Fruit fly (Drosophila melanogaster): ENCODE measurements around the gene ND-13B.

ND-13B gene

dm6 chr3L:10656451-10657198 lies 37.3 kb downstream of the ND-13B start (continued):
- TF ChIP-seq CG17328 (GFP tag; IDR thresholded peaks at IDR 0.05) (no peak), CG8478 (optimal IDR thresholded peaks at IDR 0.05) (no peak), Pdp1 (GFP tag; optimal IDR thresholded peaks at IDR 0.05) (peak; percentile 34 to 55), CG8281 (tag; optimal IDR thresholded peaks at IDR 0.05) (peak; percentile 40), CrebB (tag; optimal IDR thresholded peaks at IDR 0.05) (peak; percentile 85), Lhr (GFP tag; optimal IDR thresholded peaks at IDR 0.05) (peak; percentile 36), Fer2 (tag; optimal IDR thresholded peaks at IDR 0.05) (peak; percentile 7), Usf (GFP tag; optimal IDR thresholded peaks at IDR 0.05) (no peak), CG14667 (GFP tag; IDR thresholded peaks at IDR 0.05) (no peak), CG30431 (GFP tag; optimal IDR thresholded peaks at IDR 0.05) (no peak), pros (GFP tag; optimal IDR thresholded peaks at IDR 0.05) (no peak), toy (GFP tag; IDR thresholded peaks at IDR 0.05) (no peak), CG6854 (GFP tag; optimal IDR thresholded peaks at IDR 0.05) (no peak), CG10267 (tag; optimal IDR thresholded peaks at IDR 0.05) (peak; percentile 3), Ravus (GFP tag; IDR thresholded peaks at IDR 0.05) (no peak), slbo (GFP tag; IDR thresholded peaks at IDR 0.05) (peak; percentile 29; the same call in 1 of the 2 replicates), CG5953 (GFP tag; IDR thresholded peaks at IDR 0.05) (peak; percentile 68), oc (tag; optimal IDR thresholded peaks at IDR 0.05) (peak; percentile 45), lov (optimal IDR thresholded peaks at IDR 0.05) (no peak), lov (GFP tag; IDR thresholded peaks at IDR 0.05) (no peak), crp (GFP tag; optimal IDR thresholded peaks at IDR 0.05) (peak in 1 of 2 experiments; percentile 12), pzg (GFP tag; optimal IDR thresholded peaks at IDR 0.05) (no peak), CG12299 (tag; optimal IDR thresholded peaks at IDR 0.05) (peak; percentile 53), CG10209 (GFP tag; optimal IDR thresholded peaks at IDR 0.05) (peak; percentile 82), CG32772 (GFP tag; IDR thresholded peaks at IDR 0.05) (no peak), psq (GFP tag; optimal IDR thresholded peaks at IDR 0.05) (peak; percentile 51), Atf6 (GFP tag; IDR thresholded peaks at IDR 0.05) (peak; percentile 77), bowl (GFP tag; IDR thresholded peaks at IDR 0.05) (no peak), CG6272 (GFP tag; IDR thresholded peaks at IDR 0.05) (no peak), org-1 (GFP tag; optimal IDR thresholded peaks at IDR 0.05) (peak; percentile 76), Xbp1 (GFP tag; optimal IDR thresholded peaks at IDR 0.05) (peak; percentile 4), HLH3B (GFP tag; IDR thresholded peaks at IDR 0.05) (peak; percentile 39; the same call in 1 of the 2 replicates), ewg (GFP tag; optimal IDR thresholded peaks at IDR 0.05) (peak; percentile 55), dmrt11E (tag; optimal IDR thresholded peaks at IDR 0.05) (peak; percentile 42), ssp (GFP tag; IDR thresholded peaks at IDR 0.05) (no peak), pum (GFP tag; optimal IDR thresholded peaks at IDR 0.05) (peak; percentile 28), abd-A (tag; optimal IDR thresholded peaks at IDR 0.05) (no peak), aop (GFP tag; IDR thresholded peaks at IDR 0.05) (no peak), grn (GFP tag; optimal IDR thresholded peaks at IDR 0.05) (peak; percentile 71), CG11398 (GFP tag; optimal IDR thresholded peaks at IDR 0.05) (peak; percentile 78), CG7357 (GFP tag; IDR thresholded peaks at IDR 0.05) (no peak), Dbx (GFP tag; IDR thresholded peaks at IDR 0.05) (peak; percentile 51; the same call in 1 of the 3 replicates), bigmax (GFP tag; optimal IDR thresholded peaks at IDR 0.05) (peak; percentile 13), CG8924 (tag; optimal IDR thresholded peaks at IDR 0.05) (peak; percentile 59), mld (GFP tag; IDR thresholded peaks at IDR 0.05; ENCODE audit: partially characterized antibody) (no peak), cato (GFP tag; optimal IDR thresholded peaks at IDR 0.05; ENCODE audit: borderline replicate concordance) (peak; percentile 52), btn (GFP tag; optimal IDR thresholded peaks at IDR 0.05) (peak; percentile 43), Tbp (GFP tag; optimal IDR thresholded peaks at IDR 0.05) (no peak), CG18476 (GFP tag; optimal IDR thresholded peaks at IDR 0.05) (peak; percentile 37), gcm (GFP tag; optimal IDR thresholded peaks at IDR 0.05) (peak; percentile 57)
